Fruit fly (Drosophila melanogaster) whole organism, adult: ENCODE data around the gene Smyd5.

Experiments
- CG11617 ChIP-seq: fragments of 200-800 bp; sonication (Bioruptor generic); optimal IDR thresholded peaks from 2 replicates; lab custom pipeline; 2017; ENCODE audit warnings: mild to moderate bottlenecking, missing biosample characterization, missing genetic modification reagents, missing genetic modification characterization
- CG12768 ChIP-seq: fragments of 200-800 bp; sonication (Bioruptor generic); optimal IDR thresholded peaks from 2 replicates; lab custom pipeline; 2017; ENCODE audit warnings: missing biosample characterization, missing genetic modification characterization, mild to moderate bottlenecking, moderate library complexity, missing genetic modification reagents
- CG14711 ChIP-seq: fragments of 200-800 bp; sonication (Bioruptor generic); optimal IDR thresholded peaks from 2 replicates; lab custom pipeline; 2018; ENCODE audit warnings: missing biosample characterization, mild to moderate bottlenecking, missing genetic modification characterization, moderate library complexity
- CG1620 ChIP-seq: fragments of 200-800 bp; sonication (Bioruptor generic); optimal IDR thresholded peaks from 2 replicates; lab custom pipeline; 2016; ENCODE audit warnings: missing biosample characterization, missing genetic modification characterization
- CG33017 ChIP-seq: fragments of 200-800 bp; sonication (Bioruptor generic); optimal IDR thresholded peaks from 2 replicates; lab custom pipeline; 2018; ENCODE audit warnings: missing biosample characterization, mild to moderate bottlenecking, missing genetic modification characterization, moderate library complexity
- CG5204 ChIP-seq: fragments of 200-800 bp; sonication (Bioruptor generic); optimal IDR thresholded peaks from 2 replicates; lab custom pipeline; 2016; ENCODE audit warnings: missing biosample characterization, missing genetic modification characterization
- CG7045 ChIP-seq: fragments of 200-800 bp; sonication (Bioruptor generic); optimal IDR thresholded peaks from 2 replicates; lab custom pipeline; 2017; ENCODE audit warnings: missing biosample characterization, mild to moderate bottlenecking, missing genetic modification characterization
- CG7101 ChIP-seq: fragments of 200-800 bp; sonication (Bioruptor generic); optimal IDR thresholded peaks from 2 replicates; lab custom pipeline; 2018; ENCODE audit warnings: missing biosample characterization, mild to moderate bottlenecking, missing genetic modification characterization, moderate library complexity
- Clk ChIP-seq: fragments of 200-800 bp; sonication (Bioruptor generic); optimal IDR thresholded peaks from 2 replicates; lab custom pipeline; 2017; ENCODE audit warnings: missing biosample characterization, missing genetic modification characterization
- Crg-1 ChIP-seq: fragments of 200-800 bp; sonication (Bioruptor generic); optimal IDR thresholded peaks from 2 replicates; lab custom pipeline; 2016; ENCODE audit warnings: missing biosample characterization, missing genetic modification characterization
- Hr96 ChIP-seq: fragments of 200-800 bp; sonication (Bioruptor generic); optimal IDR thresholded peaks from 2 replicates; lab custom pipeline; 2016; ENCODE audit warnings: missing biosample characterization, missing genetic modification characterization
- Mnt ChIP-seq: fragments of 200-800 bp; sonication (Bioruptor generic); optimal IDR thresholded peaks from 2 replicates; lab custom pipeline; 2016; ENCODE audit warnings: missing biosample characterization, mild to moderate bottlenecking, missing genetic modification characterization
- bab1 ChIP-seq: fragments of 200-800 bp; sonication (Bioruptor generic); optimal IDR thresholded peaks from 3 replicates; lab custom pipeline; 2019; ENCODE audit warnings: missing biosample characterization, mild to moderate bottlenecking, missing genetic modification characterization, moderate library complexity
- cic ChIP-seq: fragments of 200-800 bp; sonication (Bioruptor generic); optimal IDR thresholded peaks from 2 replicates; lab custom pipeline; 2017; ENCODE audit warnings: missing biosample characterization, mild to moderate bottlenecking, missing genetic modification characterization, moderate library complexity
- kay ChIP-seq: fragments of 200-800 bp; sonication (Bioruptor generic); peaks from one replicate; lab custom pipeline; 2016; ENCODE audit warnings: missing biosample characterization, missing genetic modification characterization, borderline replicate concordance
- ovo ChIP-seq: fragments of 200-800 bp; sonication (Bioruptor generic); optimal IDR thresholded peaks from 2 replicates; lab custom pipeline; 2016; ENCODE audit warnings: missing biosample characterization, missing genetic modification characterization
- pad ChIP-seq: fragments of 200-800 bp; sonication (Bioruptor generic); optimal IDR thresholded peaks from 3 replicates; lab custom pipeline; 2017; ENCODE audit warnings: missing biosample characterization, missing genetic modification characterization, mild to moderate bottlenecking, moderate library complexity, missing genetic modification reagents
- tj ChIP-seq: fragments of 200-800 bp; sonication (Bioruptor generic); optimal IDR thresholded peaks from 3 replicates; lab custom pipeline; 2017; ENCODE audit warnings: missing biosample characterization, mild to moderate bottlenecking, missing genetic modification characterization, moderate library complexity
- toe ChIP-seq: fragments of 200-800 bp; sonication (Bioruptor generic); optimal IDR thresholded peaks from 2 replicates; lab custom pipeline; 2016; ENCODE audit warnings: missing biosample characterization, missing genetic modification characterization

Smyd5 gene

dm6 chr3R:21179592-21180390, 38.8 kb downstream of the Smyd5 start:
- TF ChIP-seq toe (GFP tag; lab: Kevin White, UChicago) = peak; percentile 11
- TF ChIP-seq bab1 = no peak

dm6 chr3R:21176663-21177145, 41.9 kb downstream of the Smyd5 start:
- TF ChIP-seq Clk = no peak
- no peak for TF ChIP-seq Hr96 (GFP tag; lab: Kevin White, UChicago)
- TF ChIP-seq CG7045 (GFP tag; lab: Kevin White, UChicago) = peak; percentile 70
- TF ChIP-seq CG5204 (GFP tag; lab: Kevin White, UChicago) = peak; percentile 10
- peak; percentile 19 for TF ChIP-seq tj (GFP tag; lab: Kevin White, UChicago)
- peak; percentile 73 for TF ChIP-seq CG11617
- peak; percentile 74 for TF ChIP-seq ovo (GFP tag; lab: Kevin White, UChicago)
- TF ChIP-seq CG33017 (tag; lab: Kevin White, UChicago) = peak; percentile 51
- TF ChIP-seq CG14711 (tag; lab: Kevin White, UChicago) = peak; percentile 46
- TF ChIP-seq CG1620 (GFP tag; lab: Kevin White, UChicago) = no peak
- no peak for TF ChIP-seq toe (GFP tag; lab: Kevin White, UChicago)
- TF ChIP-seq CG12768 (GFP tag; lab: Kevin White, UChicago) = peak; percentile 72
- TF ChIP-seq CG7101 (tag; lab: Kevin White, UChicago) = peak; percentile 77
- peak; percentile 90 for TF ChIP-seq cic (GFP tag; lab: Kevin White, UChicago)
- peak; percentile 52 for TF ChIP-seq pad (GFP tag; lab: Kevin White, UChicago)
- peak; percentile 47 for TF ChIP-seq Mnt (GFP tag; lab: Kevin White, UChicago)
- peak; percentile 24 for TF ChIP-seq Crg-1 (GFP tag; lab: Kevin White, UChicago)

- peak; percentile 91 for TF ChIP-seq tj (GFP tag; lab: Kevin White, UChicago)
- TF ChIP-seq kay (GFP tag; lab: Kevin White, UChicago) = no peak
Measured at dm6 chr3R:21169525-21170149, 49.0 kb downstream of the Smyd5 start.

dm6 chr3R:21168105-21168504, 50.5 kb downstream of the Smyd5 start, which contains the start of gene Snmp1:
TSS of gene Snmp1 (minus strand) at chr3R:21168205.
- no peak for TF ChIP-seq CG1620 (GFP tag; lab: Kevin White, UChicago)
- no peak for TF ChIP-seq Mnt (GFP tag; lab: Kevin White, UChicago)
- no peak for TF ChIP-seq toe (GFP tag; lab: Kevin White, UChicago)
- TF ChIP-seq CG12768 (GFP tag; lab: Kevin White, UChicago) = no peak
- TF ChIP-seq CG11617 = no peak
- no peak for TF ChIP-seq Hr96 (GFP tag; lab: Kevin White, UChicago)
- no peak for TF ChIP-seq pad (GFP tag; lab: Kevin White, UChicago)
